Worm (Caenorhabditis elegans) whole organism, midembryonic: Measurements from ENCODE around the gene ptr-1.

Source experiments
- T22C8.4 ChIP-seq: fragments of 200-800 bp; sonication (Bioruptor generic); IDR thresholded peaks from 2 replicates; pipeline ENCODE4 v1.3.6; 2022; ENCODE audit warnings: missing genetic modification characterization, missing compliant biosample characterization
- cog-1 ChIP-seq: sonication (generic microtip); optimal IDR thresholded peaks from 2 replicates; lab custom pipeline; 2016; ENCODE audit warnings: missing genetic modification characterization, missing compliant biosample characterization
- flt-1 ChIP-seq: fragments of 200-800 bp; sonication (Bioruptor generic); IDR thresholded peaks from 2 replicates; pipeline ENCODE4 v1.3.6; 2022; ENCODE audit warnings: missing genetic modification characterization, missing compliant biosample characterization
- klf-2 ChIP-seq: fragments of 200-800 bp; sonication (Bioruptor generic); conservative IDR thresholded peaks from 2 replicates; pipeline ENCODE4 v1.3.6; 2022; ENCODE audit warnings: missing genetic modification reagents, missing genetic modification characterization, missing compliant biosample characterization
- med-1 ChIP-seq: sonication (generic microtip); optimal IDR thresholded peaks from 2 replicates; lab custom pipeline; 2017; ENCODE audit warnings: missing genetic modification characterization, mild to moderate bottlenecking, missing compliant biosample characterization, antibody characterized with exemption, missing genetic modification reagents; ENCODE audit not compliant: insufficient read depth
- ref-1 ChIP-seq: fragments of 200-800 bp; sonication (Bioruptor generic); conservative IDR thresholded peaks from 2 replicates; pipeline ENCODE4 v1.3.6; 2022; ENCODE audit warnings: missing genetic modification reagents, missing genetic modification characterization, missing compliant biosample characterization
- tab-1 ChIP-seq: fragments of 200-800 bp; sonication (Bioruptor generic); IDR thresholded peaks from 2 replicates; pipeline ENCODE4 v1.3.6; 2022; ENCODE audit warnings: missing genetic modification characterization, missing compliant biosample characterization
- ztf-23 ChIP-seq: fragments of 200-800 bp; sonication (Bioruptor generic); IDR thresholded peaks from 2 replicates; pipeline ENCODE4 v1.3.6; 2022; ENCODE audit warnings: missing genetic modification reagents, missing genetic modification characterization, missing compliant biosample characterization
- ztf-29 ChIP-seq: fragments of 200-800 bp; sonication (Bioruptor generic); IDR thresholded peaks from 2 replicates; pipeline ENCODE4 v1.3.6; 2022; ENCODE audit warnings: missing genetic modification reagents, missing genetic modification characterization, missing compliant biosample characterization

The ptr-1 gene

DNA sequence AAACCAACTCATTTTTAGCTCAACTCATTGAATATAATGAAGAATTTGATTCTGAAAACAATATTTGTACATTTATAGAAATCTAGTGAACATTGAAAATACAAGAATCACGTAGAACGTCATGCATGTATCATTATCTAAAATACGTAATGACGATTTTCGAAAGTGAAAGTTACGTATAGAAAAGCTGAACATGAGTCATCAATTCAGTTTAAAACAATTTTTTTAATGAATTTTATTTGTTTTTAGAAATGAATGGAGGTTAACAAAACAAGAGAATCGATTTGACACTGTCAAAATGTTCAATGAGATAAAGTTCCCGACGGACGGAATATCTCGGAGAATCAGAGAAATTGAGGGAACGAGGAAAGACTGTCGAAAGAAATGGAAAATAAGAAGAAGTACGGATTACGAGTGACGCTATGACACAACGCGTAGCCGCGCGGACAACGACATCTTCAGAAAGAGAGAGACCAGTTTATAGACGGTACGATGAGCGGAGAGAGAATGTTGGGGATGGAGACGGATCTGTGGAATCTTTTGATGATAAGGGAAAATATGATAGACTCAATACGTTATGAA lies at the start of gene ptr-1:
Gene ptr-1, minus strand, starts transcription at position 51 of the 582 bp plus-strand sequence.
- TF ChIP-seq T22C8.4 (GFP tag; lab: Robert Waterston, UW) (no peak), med-1 (GFP tag; lab: Kevin White, UChicago) (no peak), ztf-23 (GFP tag; lab: Robert Waterston, UW) (no peak), flt-1 (no peak), klf-2 (GFP tag; lab: Robert Waterston, UW) (no peak), ztf-29 (no peak)

DNA sequence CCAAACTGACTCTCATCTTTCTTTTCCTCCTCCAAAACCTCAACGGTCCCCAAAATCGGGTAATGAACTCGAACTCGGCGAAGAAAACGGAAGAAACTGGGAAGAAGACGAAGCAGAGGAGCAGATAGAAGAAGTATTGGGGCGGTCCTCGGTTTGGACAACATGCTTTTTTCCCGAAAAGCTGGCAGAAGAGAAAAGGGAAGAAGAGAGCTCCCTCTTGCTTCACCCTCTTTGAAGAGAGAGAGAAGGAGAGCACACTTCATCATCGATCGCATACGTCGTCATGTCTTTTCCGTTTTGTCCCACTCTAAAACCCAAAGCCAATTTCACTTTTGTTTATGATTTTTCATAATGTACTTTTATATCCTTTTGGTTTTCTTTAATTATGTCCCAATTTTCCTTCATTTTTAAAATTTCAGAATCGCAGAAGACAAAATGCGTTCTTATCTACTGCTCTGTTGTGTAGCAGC lies 44.2 kb upstream of the ptr-1 start, which contains the start of gene F07C3.2:
Gene F07C3.2, plus strand, starts transcription at position 420 of the 470 bp plus-strand sequence.
- TF ChIP-seq flt-1: no peak

DNA sequence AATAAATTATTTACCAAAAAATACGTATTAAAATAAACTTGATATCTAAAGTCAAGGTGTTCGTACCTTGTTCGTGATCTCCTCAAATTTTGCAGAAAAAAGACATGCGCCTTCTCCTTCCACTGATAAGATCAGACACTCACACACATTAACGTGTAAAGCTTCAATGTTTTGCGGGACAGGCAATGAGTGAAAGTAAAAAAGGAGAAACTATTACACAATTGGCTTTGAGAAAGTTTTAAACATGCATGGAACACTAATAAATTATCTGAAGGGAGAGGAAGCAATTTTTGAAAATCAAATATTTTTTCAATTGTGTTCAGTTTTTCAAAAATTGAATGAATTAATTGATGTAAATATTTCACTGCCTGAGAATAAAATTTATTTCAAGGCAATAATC lies 43.5 kb upstream of the ptr-1 start:
- TF ChIP-seq klf-2 (GFP tag; lab: Robert Waterston, UW) (no peak), T22C8.4 (GFP tag; lab: Robert Waterston, UW) (no peak), flt-1 (no peak), cog-1 (tag; lab: Kevin White, UChicago) (no peak), tab-1 (GFP tag; lab: Robert Waterston, UW) (no peak), ref-1 (GFP tag; lab: Robert Waterston, UW) (no peak)

DNA sequence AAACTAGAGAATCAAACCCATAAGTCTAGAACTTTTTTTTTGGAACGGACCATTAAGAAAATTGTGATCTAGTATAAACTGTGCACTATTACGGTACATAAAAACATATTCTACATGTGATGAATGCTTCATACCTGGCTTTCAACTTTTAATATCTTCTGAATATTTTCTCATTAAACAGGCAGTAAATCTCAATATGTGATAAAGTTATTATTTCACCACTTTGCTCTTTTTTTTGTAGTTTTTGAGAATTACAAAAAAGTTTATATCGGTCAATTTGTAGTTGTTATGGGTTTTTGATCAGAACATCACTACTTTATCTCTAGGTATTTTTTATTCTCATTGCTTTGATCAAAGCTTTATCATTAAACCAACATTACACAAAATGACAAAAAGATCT lies 42.9 kb upstream of the ptr-1 start:
- TF ChIP-seq T22C8.4 (GFP tag; lab: Robert Waterston, UW) (no peak), klf-2 (GFP tag; lab: Robert Waterston, UW) (no peak), tab-1 (GFP tag; lab: Robert Waterston, UW) (no peak), ztf-23 (GFP tag; lab: Robert Waterston, UW) (no peak), flt-1 (no peak), med-1 (GFP tag; lab: Kevin White, UChicago) (no peak), cog-1 (tag; lab: Kevin White, UChicago) (no peak)

DNA sequence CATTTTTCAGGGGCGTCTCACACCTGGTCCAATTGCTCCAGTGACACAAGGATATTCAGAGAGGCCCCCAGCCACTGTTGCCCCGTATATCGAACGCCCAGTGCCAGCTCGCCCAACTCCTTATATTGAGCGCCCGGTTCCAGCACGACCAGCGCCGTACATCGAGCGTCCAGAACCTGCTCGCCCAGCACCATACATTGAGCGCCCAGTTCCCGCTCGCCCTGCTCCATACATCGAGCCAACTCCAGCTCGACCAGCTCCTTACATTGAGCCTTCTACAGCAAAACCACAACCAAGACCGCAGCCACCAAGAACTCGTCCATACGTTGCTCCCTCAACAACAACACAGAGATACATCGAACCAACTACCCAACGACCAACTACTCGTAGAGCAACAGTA lies 41.3 kb upstream of the ptr-1 start:
- TF ChIP-seq ztf-29 (no peak), T22C8.4 (GFP tag; lab: Robert Waterston, UW) (no peak), ztf-23 (GFP tag; lab: Robert Waterston, UW) (no peak), ref-1 (GFP tag; lab: Robert Waterston, UW) (no peak), med-1 (GFP tag; lab: Kevin White, UChicago) (no peak), flt-1 (no peak), klf-2 (GFP tag; lab: Robert Waterston, UW) (no peak), cog-1 (tag; lab: Kevin White, UChicago) (no peak), tab-1 (GFP tag; lab: Robert Waterston, UW) (no peak)

DNA sequence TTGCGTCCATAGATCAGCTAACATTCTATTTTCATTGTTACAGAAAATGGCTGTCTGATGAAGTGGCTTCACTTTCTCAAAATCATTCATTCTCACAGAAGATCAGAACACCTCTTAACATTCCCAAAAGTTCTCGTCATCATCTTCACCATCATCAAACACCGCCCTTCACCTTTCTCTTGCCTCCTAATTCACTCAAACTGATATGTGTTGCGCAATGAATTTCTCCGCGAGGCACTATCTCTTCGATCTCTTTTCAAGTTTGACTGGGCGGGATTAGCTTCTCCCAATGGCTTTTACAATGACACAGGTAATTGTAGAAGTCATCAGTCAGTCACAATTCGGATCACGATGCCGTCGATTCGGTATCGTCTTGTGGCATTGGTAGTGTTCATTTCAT lies 40.0 kb upstream of the ptr-1 start, which contains the start of gene grd-6:
Gene grd-6, plus strand, starts transcription at position 301 of the 400 bp plus-strand sequence.
- TF ChIP-seq T22C8.4 (GFP tag; lab: Robert Waterston, UW) (no peak), flt-1 (no peak), klf-2 (GFP tag; lab: Robert Waterston, UW) (no peak), ztf-23 (GFP tag; lab: Robert Waterston, UW) (no peak), med-1 (GFP tag; lab: Kevin White, UChicago) (no peak), ztf-29 (no peak), tab-1 (GFP tag; lab: Robert Waterston, UW) (no peak), ref-1 (GFP tag; lab: Robert Waterston, UW) (no peak), cog-1 (tag; lab: Kevin White, UChicago) (no peak)

DNA sequence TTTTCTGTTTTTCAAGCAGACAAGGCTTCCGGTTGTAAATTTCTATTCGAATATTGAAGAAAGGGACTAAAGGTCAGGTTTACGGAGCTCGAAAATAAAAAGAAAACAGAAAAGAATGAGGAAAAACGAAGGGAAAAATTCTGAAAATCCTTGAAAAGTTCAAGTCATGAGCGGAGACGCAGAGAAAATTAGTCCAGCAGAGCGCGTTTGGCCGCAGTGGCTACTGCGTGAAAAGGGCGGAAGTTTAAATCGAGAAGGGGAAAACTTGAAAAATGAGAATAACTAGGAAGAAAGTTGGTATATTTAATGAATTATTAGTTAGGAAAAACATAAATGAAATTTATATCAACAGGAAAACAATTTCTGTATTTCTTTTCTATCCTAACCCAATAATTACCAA lies 38.9 kb upstream of the ptr-1 start:
- TF ChIP-seq cog-1 (tag; lab: Kevin White, UChicago) (no peak), ztf-23 (GFP tag; lab: Robert Waterston, UW) (no peak), tab-1 (GFP tag; lab: Robert Waterston, UW) (no peak), ztf-29 (no peak), flt-1 (no peak), T22C8.4 (GFP tag; lab: Robert Waterston, UW) (no peak), med-1 (GFP tag; lab: Kevin White, UChicago) (no peak), klf-2 (GFP tag; lab: Robert Waterston, UW) (no peak), ref-1 (GFP tag; lab: Robert Waterston, UW) (no peak)

DNA sequence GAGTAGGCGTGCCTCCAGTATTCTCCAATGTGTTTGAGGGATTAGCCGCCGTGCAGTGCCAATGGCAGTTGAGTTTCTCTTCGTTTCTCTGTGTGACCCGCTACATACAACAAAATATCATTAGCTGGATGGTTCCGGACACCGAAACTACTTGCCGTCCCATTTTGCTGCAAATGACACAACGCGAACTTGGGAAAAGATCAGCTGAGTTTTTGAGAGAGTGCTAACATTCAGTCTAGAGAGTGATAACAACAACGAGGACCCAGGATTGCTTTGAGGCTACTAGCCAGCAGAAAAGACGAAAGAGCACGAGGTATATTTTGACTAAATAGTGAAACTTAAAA lies 37.8 kb upstream of the ptr-1 start:
- TF ChIP-seq ztf-23 (GFP tag; lab: Robert Waterston, UW) (no peak), ref-1 (GFP tag; lab: Robert Waterston, UW) (no peak), cog-1 (tag; lab: Kevin White, UChicago) (no peak), T22C8.4 (GFP tag; lab: Robert Waterston, UW) (no peak), tab-1 (GFP tag; lab: Robert Waterston, UW) (no peak), flt-1 (no peak), klf-2 (GFP tag; lab: Robert Waterston, UW) (no peak), med-1 (GFP tag; lab: Kevin White, UChicago) (no peak), ztf-29 (no peak)

DNA sequence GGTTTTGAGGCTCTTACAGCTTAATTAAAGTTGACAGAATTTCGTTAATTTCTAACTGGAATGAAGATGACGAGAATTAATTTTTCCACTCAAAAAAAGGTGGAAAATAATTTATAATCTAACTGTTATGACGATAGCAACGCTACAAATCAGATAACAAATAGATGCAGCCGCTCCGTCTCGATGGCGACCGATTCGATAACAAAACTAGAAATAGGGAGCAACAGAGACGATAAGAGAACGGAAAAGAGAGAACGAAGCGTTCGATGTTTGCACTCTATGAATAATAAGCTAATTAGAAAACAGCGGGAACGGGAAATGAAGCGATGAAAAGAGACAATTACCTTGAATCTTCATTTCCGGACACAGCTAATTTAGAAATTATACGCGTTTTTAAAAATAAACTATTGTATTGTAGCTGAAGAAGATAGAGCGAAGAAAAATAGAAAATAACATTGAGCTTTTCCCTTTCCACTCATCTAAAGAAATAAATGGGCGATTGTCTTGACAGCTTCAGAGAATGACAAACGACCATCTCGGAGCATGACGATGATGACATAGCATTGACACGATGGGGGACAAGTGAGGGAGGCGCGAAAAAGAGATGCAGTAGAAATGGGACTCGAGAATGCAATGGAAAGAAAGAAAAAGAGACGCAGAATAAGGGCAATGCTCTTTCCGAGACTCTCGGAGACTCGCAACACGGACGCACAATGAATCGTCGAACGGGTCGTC lies 37.3 kb upstream of the ptr-1 start:
- TF ChIP-seq tab-1 (GFP tag; lab: Robert Waterston, UW): no peak
- TF ChIP-seq ref-1 (GFP tag; lab: Robert Waterston, UW): no peak
- TF ChIP-seq T22C8.4 (GFP tag; lab: Robert Waterston, UW): no peak
- no peak for TF ChIP-seq klf-2 (GFP tag; lab: Robert Waterston, UW)
- TF ChIP-seq cog-1 (tag; lab: Kevin White, UChicago): no peak
- no peak for TF ChIP-seq flt-1
- no peak for TF ChIP-seq med-1 (GFP tag; lab: Kevin White, UChicago)
- no peak for TF ChIP-seq ztf-29
- TF ChIP-seq ztf-23 (GFP tag; lab: Robert Waterston, UW): no peak
